Worm (Caenorhabditis elegans) whole organism, L1 larva: ENCODE measurements around the gene ost-1.

Source experiments
- C04F5.9 ChIP-seq: sonication (generic microtip); optimal IDR thresholded peaks from 2 replicates; lab custom pipeline; 2016; ENCODE audit warnings: missing genetic modification characterization, missing compliant biosample characterization
- F16B12.6 ChIP-seq: fragments of 150-350 bp; optimal IDR thresholded peaks from 2 replicates; lab custom pipeline; 2014; ENCODE audit warnings: missing biosample characterization, missing genetic modification characterization
- Y116A8C.19 ChIP-seq: sonication (generic microtip); optimal IDR thresholded peaks from 2 replicates; lab custom pipeline; 2016; ENCODE audit warnings: missing compliant biosample characterization, missing genetic modification characterization, borderline replicate concordance
- ama-1 ChIP-seq: fragments of 150-350 bp; optimal IDR thresholded peaks from 2 replicates; lab custom pipeline; 2014
- ceh-63 ChIP-seq: fragments of 200-800 bp; sonication (Bioruptor generic); optimal IDR thresholded peaks from 2 replicates; lab custom pipeline; 2018; ENCODE audit warnings: mild to moderate bottlenecking, missing genetic modification characterization, missing compliant biosample characterization
- ceh-90 ChIP-seq: sonication (generic microtip); optimal IDR thresholded peaks from 2 replicates; lab custom pipeline; 2016; ENCODE audit warnings: missing genetic modification characterization, missing compliant biosample characterization
- dsc-1 ChIP-seq: sonication (generic microtip); optimal IDR thresholded peaks from 2 replicates; lab custom pipeline; 2016; ENCODE audit warnings: mild to moderate bottlenecking, missing genetic modification characterization, missing compliant biosample characterization
- efl-3 ChIP-seq: fragments of 200-800 bp; sonication (Bioruptor generic); optimal IDR thresholded peaks from 2 replicates; lab custom pipeline; 2018; ENCODE audit warnings: mild to moderate bottlenecking, missing genetic modification characterization, missing compliant biosample characterization
- egl-13 ChIP-seq: sonication (generic microtip); optimal IDR thresholded peaks from 2 replicates; lab custom pipeline; 2016; ENCODE audit warnings: missing genotype, missing genetic modification reagents, missing genetic modification characterization, missing compliant biosample characterization
- ets-5 ChIP-seq: fragments of 200-800 bp; sonication (Bioruptor generic); IDR thresholded peaks from 2 replicates; pipeline ENCODE4 v1.3.6; 2022; ENCODE audit warnings: missing genetic modification characterization, missing compliant biosample characterization
- fkh-10 ChIP-seq: sonication (generic microtip); optimal IDR thresholded peaks from 2 replicates; lab custom pipeline; 2017; ENCODE audit warnings: missing biosample characterization, missing genetic modification reagents, missing genetic modification characterization
- fkh-8 ChIP-seq: sonication (generic microtip); optimal IDR thresholded peaks from 2 replicates; lab custom pipeline; 2016; ENCODE audit warnings: mild to moderate bottlenecking, missing genetic modification characterization, missing compliant biosample characterization
- fos-1 ChIP-seq: fragments of 150-350 bp; optimal IDR thresholded peaks from 2 replicates; lab custom pipeline; 2014; ENCODE audit warnings: missing biosample characterization, missing genetic modification characterization
- jun-1 ChIP-seq: fragments of 150-350 bp; optimal IDR thresholded peaks from 2 replicates; lab custom pipeline; 2014; ENCODE audit warnings: missing biosample characterization, missing genetic modification reagents, missing genetic modification characterization
- lin-13 ChIP-seq: fragments of 150-350 bp; optimal IDR thresholded peaks from 2 replicates; lab custom pipeline; 2014; ENCODE audit warnings: missing biosample characterization, missing genetic modification reagents, missing genetic modification characterization
- lin-14 ChIP-seq: fragments of 200-800 bp; sonication (Bioruptor generic); optimal IDR thresholded peaks from 2 replicates; lab custom pipeline; 2018; ENCODE audit warnings: mild to moderate bottlenecking, missing genetic modification characterization, moderate library complexity, missing compliant biosample characterization
- lin-39 ChIP-seq: fragments of 150-350 bp; optimal IDR thresholded peaks from 2 replicates; lab custom pipeline; 2014; ENCODE audit warnings: missing biosample characterization, missing genetic modification reagents, missing genetic modification characterization
- lir-3 ChIP-seq: sonication (generic microtip); optimal IDR thresholded peaks from 2 replicates; lab custom pipeline; 2016; ENCODE audit warnings: mild to moderate bottlenecking, missing genetic modification characterization, moderate library complexity, missing compliant biosample characterization; ENCODE audit not compliant: poor library complexity
- lsy-2 ChIP-seq, 2 experiments: fragments of 150-350 bp; optimal IDR thresholded peaks; 2 replicates each; lab custom pipeline; 2014; ENCODE audit warnings: missing biosample characterization in 2 of 2, missing genetic modification characterization in 2 of 2
- mep-1 ChIP-seq: fragments of 150-350 bp; optimal IDR thresholded peaks from 2 replicates; lab custom pipeline; 2014; ENCODE audit warnings: missing biosample characterization, missing genetic modification characterization
- nhr-12 ChIP-seq: sonication (generic microtip); optimal IDR thresholded peaks from 2 replicates; lab custom pipeline; 2017; ENCODE audit warnings: missing biosample characterization, missing genetic modification characterization
- nhr-19 ChIP-seq: fragments of 200-800 bp; sonication (Bioruptor generic); conservative IDR thresholded peaks from 2 replicates; pipeline ENCODE4 v1.3.6; 2022; ENCODE audit warnings: missing genetic modification characterization, missing compliant biosample characterization
- nhr-237 ChIP-seq: fragments of 150-350 bp; optimal IDR thresholded peaks from 2 replicates; lab custom pipeline; 2014; ENCODE audit warnings: missing biosample characterization, missing genetic modification characterization
- nhr-28 ChIP-seq: fragments of 150-350 bp; optimal IDR thresholded peaks from 2 replicates; lab custom pipeline; 2014; ENCODE audit warnings: missing biosample characterization, missing genetic modification characterization
- nhr-47 ChIP-seq: sonication (generic microtip); optimal IDR thresholded peaks from 2 replicates; lab custom pipeline; 2016; ENCODE audit warnings: mild to moderate bottlenecking, missing genetic modification characterization, moderate library complexity, missing compliant biosample characterization
- nhr-71 ChIP-seq: sonication (generic microtip); optimal IDR thresholded peaks from 2 replicates; lab custom pipeline; 2016; ENCODE audit warnings: mild to moderate bottlenecking, missing genetic modification characterization, moderate library complexity, missing compliant biosample characterization
- nhr-85 ChIP-seq: sonication (generic microtip); peaks from one replicate; lab custom pipeline; 2016; ENCODE audit warnings: missing genetic modification characterization, inconsistent platforms, missing compliant biosample characterization
- rnt-1 ChIP-seq: sonication (generic microtip); optimal IDR thresholded peaks from 2 replicates; lab custom pipeline; 2016; ENCODE audit warnings: mild to moderate bottlenecking, missing genetic modification characterization, moderate library complexity, missing compliant biosample characterization
- snpc-4 ChIP-seq: fragments of 150-350 bp; optimal IDR thresholded peaks from 2 replicates; lab custom pipeline; 2014; ENCODE audit warnings: missing biosample characterization, missing genetic modification characterization
- snu-23 ChIP-seq: sonication (generic microtip); optimal IDR thresholded peaks from 2 replicates; lab custom pipeline; 2016; ENCODE audit warnings: missing genetic modification characterization, missing compliant biosample characterization
- sox-4 ChIP-seq: sonication (generic microtip); optimal IDR thresholded peaks from 2 replicates; lab custom pipeline; 2016; ENCODE audit warnings: missing genetic modification characterization, missing compliant biosample characterization
- sup-37 ChIP-seq: fragments of 200-800 bp; sonication (Bioruptor generic); optimal IDR thresholded peaks from 2 replicates; lab custom pipeline; 2018; ENCODE audit warnings: mild to moderate bottlenecking, missing genetic modification characterization, missing compliant biosample characterization
- unc-130 ChIP-seq: fragments of 150-350 bp; optimal IDR thresholded peaks from 2 replicates; lab custom pipeline; 2017; ENCODE audit warnings: missing biosample characterization, missing genetic modification characterization, inconsistent platforms
- unc-86 ChIP-seq: sonication (generic microtip); optimal IDR thresholded peaks from 2 replicates; lab custom pipeline; 2016; ENCODE audit warnings: missing genetic modification characterization, missing compliant biosample characterization
- unc-98 ChIP-seq: fragments of 200-800 bp; sonication (Bioruptor generic); IDR thresholded peaks from 2 replicates; pipeline ENCODE4 v1.3.6; 2022; ENCODE audit warnings: missing genetic modification characterization, missing compliant biosample characterization

Gene ost-1

DNA sequence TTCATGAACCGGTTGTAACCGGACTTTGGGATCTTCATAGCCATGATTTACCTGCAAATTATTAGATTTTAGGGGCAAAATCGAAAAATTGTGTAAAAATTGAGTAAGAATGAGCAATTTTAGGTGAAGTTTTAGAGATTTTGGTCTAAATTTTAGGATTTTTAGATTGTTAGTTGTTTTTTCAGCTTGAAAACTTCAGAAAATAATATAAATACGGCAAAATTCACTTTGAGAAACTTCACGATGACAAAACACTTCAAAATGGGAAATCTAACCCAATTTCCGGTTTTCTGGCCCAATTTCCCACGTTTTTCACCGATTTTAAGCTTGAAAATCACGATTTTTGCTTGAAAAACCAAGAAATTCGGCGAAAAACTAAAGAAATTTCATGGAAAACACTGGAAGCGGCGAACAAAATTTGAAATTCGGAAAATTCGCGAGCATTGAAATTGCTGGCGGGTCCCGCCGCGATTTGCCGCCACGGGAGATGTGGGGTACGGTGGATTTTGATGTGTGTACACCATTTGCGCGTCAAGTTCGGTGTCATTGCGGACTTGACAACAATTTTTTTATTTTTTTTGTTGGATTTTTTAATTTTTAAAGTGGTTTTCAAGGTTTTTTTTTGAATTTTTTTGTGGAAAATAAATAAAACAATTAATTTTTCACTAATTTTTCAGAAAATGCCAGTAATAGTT, 13.2 kb upstream of the ost-1 start, which contains the start of the genes cct-8 and Y55F3AR.2 (continued):
- TF ChIP-seq dsc-1 (tag; lab: Kevin White, UChicago) (peak; percentile 99), snpc-4 (tag; lab: Kevin White, UChicago) (peak; percentile 90), ets-5 (GFP tag; lab: Robert Waterston, UW) (no peak), rnt-1 (peak; percentile 97), fos-1 (tag; lab: Kevin White, UChicago) (peak; percentile 93), fkh-8 (tag; lab: Kevin White, UChicago) (peak; percentile 99), sox-4 (peak; percentile 92), unc-86 (tag; lab: Kevin White, UChicago) (peak; percentile 98), efl-3 (GFP tag; lab: Kevin White, UChicago) (peak; percentile 89), nhr-47 (peak; percentile 99)

DNA sequence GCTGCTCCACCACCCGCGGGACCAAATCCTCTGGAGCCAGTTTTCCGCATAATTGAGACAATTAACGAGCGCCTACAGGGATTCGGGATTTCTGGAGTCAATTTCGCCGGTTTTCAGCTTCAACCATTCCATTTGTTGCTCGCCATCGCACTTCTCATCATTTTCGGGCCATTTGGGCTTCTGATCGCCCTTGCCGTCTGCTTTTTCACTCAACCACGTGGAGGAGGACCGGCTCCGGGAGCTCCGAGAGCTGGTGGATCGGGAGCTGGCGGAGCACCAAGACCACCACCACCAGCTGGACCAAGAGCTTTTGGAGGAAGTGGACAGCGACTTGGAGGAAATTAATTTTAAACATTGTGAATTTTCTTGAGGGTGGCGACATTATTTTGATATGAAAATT, 11.0 kb upstream of the ost-1 start:
- TF ChIP-seq Y116A8C.19 (tag; lab: Kevin White, UChicago) (no peak), nhr-19 (GFP tag; lab: Robert Waterston, UW) (no peak), F16B12.6 (no peak), unc-130 (tag; lab: Kevin White, UChicago) (no peak), sup-37 (GFP tag; lab: Kevin White, UChicago) (no peak), ceh-90 (tag; lab: Kevin White, UChicago) (no peak), ceh-63 (GFP tag; lab: Kevin White, UChicago) (no peak), dsc-1 (tag; lab: Kevin White, UChicago) (no peak), mep-1 (tag; lab: Kevin White, UChicago) (no peak), nhr-237 (no peak)

DNA sequence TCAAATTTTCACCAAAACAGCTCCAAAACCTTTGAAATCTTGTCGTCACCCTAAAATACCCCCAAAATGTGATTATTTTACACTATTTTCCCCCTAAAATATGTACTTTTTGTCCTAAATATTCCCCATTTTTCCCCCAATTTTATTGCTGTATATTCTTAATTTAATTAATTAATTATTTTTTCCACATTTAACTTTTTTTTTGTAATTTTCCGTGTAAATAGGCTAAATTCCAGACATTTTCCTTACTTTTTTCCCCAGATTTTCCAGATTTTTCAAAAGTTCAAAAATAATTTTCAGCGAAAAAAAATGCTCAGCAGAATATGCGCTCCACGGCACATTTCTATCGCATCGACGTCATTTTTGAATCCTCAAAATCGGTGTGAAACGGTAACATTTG, 10.0 kb upstream of the ost-1 start, which contains the start of gene cox-18:
Gene cox-18 (plus strand): TSS at position 301 of the 400 bp plus-strand sequence.
- TF ChIP-seq ama-1 (lab: Kevin White, UChicago) (no peak), lir-3 (tag; lab: Kevin White, UChicago) (no peak), C04F5.9 (tag; lab: Kevin White, UChicago) (no peak), jun-1 (tag; lab: Kevin White, UChicago) (no peak)
- TF ChIP-seq, all 84 proteins: peak for 0

DNA sequence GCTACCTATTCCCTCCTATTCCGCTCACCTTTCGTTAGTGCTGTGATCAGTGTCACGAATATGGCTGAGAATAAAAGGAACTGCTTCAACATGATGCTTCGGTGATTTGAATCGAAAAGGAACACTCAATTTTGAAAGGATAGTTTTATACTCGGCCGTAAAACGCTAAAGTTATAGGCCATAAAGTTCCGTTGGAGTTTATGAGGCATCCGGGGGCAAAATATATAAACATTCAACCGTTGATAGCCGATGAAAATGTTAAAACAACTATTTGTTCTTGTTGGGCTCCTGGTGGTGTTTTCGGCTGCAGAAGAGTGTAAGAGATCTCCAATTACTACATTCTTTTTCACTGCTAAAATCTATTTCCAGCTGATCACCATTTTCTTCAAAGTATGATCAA, 2.7 kb upstream of the ost-1 start, which contains the start of the genes C44B12.9 and C44B12.3:
Gene C44B12.9 (minus strand): TSS at position 101 of the 400 bp plus-strand sequence.
Gene C44B12.3 (plus strand): TSS at position 249 of the 400 bp plus-strand sequence.
- TF ChIP-seq nhr-12 (tag; lab: Kevin White, UChicago), result no peak
- TF ChIP-seq unc-98 (GFP tag; lab: Robert Waterston, UW), result no peak
- no peak for TF ChIP-seq unc-86 (tag; lab: Kevin White, UChicago)
- no peak for TF ChIP-seq nhr-47
- TF ChIP-seq lin-14 (GFP tag; lab: Kevin White, UChicago), result no peak
- no peak for TF ChIP-seq lin-13 (GFP tag; lab: Kevin White, UChicago)
- no peak for TF ChIP-seq efl-3 (GFP tag; lab: Kevin White, UChicago)
- TF ChIP-seq lin-39, result no peak
- no peak for TF ChIP-seq nhr-85 (tag; lab: Kevin White, UChicago)
- no peak for TF ChIP-seq rnt-1
- no peak for TF ChIP-seq egl-13 (tag; lab: Kevin White, UChicago)
- TF ChIP-seq fos-1 (tag; lab: Kevin White, UChicago), result no peak
- TF ChIP-seq unc-130 (tag; lab: Kevin White, UChicago), result no peak
- TF ChIP-seq, all 84 proteins: peak for 0

DNA sequence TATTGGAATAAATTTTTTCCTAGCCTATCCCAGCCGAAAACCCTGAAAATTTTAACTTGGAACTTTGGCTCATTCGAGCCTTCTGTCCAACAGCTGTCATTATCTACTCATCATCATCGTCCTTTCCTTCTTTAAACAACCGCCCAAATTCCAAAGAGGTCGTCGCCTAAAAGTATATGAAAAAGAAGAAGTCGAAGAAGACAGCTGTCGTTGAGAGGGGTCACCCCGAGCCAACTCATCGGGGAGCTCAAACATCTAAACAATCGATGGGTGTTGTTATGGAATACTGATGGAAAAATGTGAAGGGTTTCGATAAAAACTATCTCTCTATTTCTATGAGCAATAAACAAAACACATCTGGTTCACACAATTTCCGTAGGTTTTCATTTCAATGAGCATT, 2.1 kb upstream of the ost-1 start:
- no peak for TF ChIP-seq fkh-10
- peak; percentile 77 for TF ChIP-seq rnt-1
- peak; percentile 36 for TF ChIP-seq snu-23 (GFP tag; lab: Kevin White, UChicago)
- TF ChIP-seq lsy-2 (tag; optimal IDR thresholded peaks at IDR 0.05; lab: Kevin White, UChicago), result peak; percentile 16 to 32
- TF ChIP-seq nhr-71, result peak; percentile 76
- TF ChIP-seq unc-130 (tag; lab: Kevin White, UChicago), result peak; percentile 27
- TF ChIP-seq nhr-19 (GFP tag; lab: Robert Waterston, UW), result peak; percentile 38
- no peak for TF ChIP-seq nhr-28 (tag; lab: Kevin White, UChicago)
